Worm (Caenorhabditis elegans): ENCODE data around the gene srh-190.

- TF ChIP-seq zag-1 (tag; optimal IDR thresholded peaks at IDR 0.05) = no peak
- no peak for TF ChIP-seq lin-15B (tag; optimal IDR thresholded peaks at IDR 0.05)
- TF ChIP-seq tag-97 (GFP tag; IDR thresholded peaks at IDR 0.05) = no peak
- no peak for TF ChIP-seq mes-2 (tag; optimal IDR thresholded peaks at IDR 0.05; ENCODE audit: poor library complexity, severe bottlenecking)
- no peak for TF ChIP-seq ceh-44 (GFP tag; IDR thresholded peaks at IDR 0.05)
Measured at ce11 chrV:3884550-3884949, 18.4 kb upstream of the srh-190 start.

Data from whole organism, L4 larva.